Worm (Caenorhabditis elegans) whole organism, young adult: ENCODE results near the gene dpf-2.

ENCODE experiments used
- D2030.7 ChIP-seq: fragments of 200-800 bp; sonication (Bioruptor generic); IDR thresholded peaks from 2 replicates; pipeline ENCODE4 v1.3.6; 2022; ENCODE audit warnings: missing genetic modification reagents, missing genetic modification characterization, missing compliant biosample characterization
- F22D6.2 ChIP-seq: sonication (generic microtip); optimal IDR thresholded peaks from 2 replicates; lab custom pipeline; 2016; ENCODE audit warnings: mild to moderate bottlenecking, missing genetic modification characterization, missing compliant biosample characterization
- F33H1.4 ChIP-seq: fragments of 200-800 bp; sonication (Bioruptor generic); IDR thresholded peaks from 2 replicates; pipeline ENCODE4 v1.3.6; 2022; ENCODE audit warnings: missing genetic modification reagents, missing genetic modification characterization, missing compliant biosample characterization
- F49E8.2 ChIP-seq: sonication (generic microtip); optimal IDR thresholded peaks from 3 replicates; lab custom pipeline; 2017; ENCODE audit warnings: missing genetic modification characterization, mild to moderate bottlenecking, missing compliant biosample characterization, antibody characterized with exemption, moderate library complexity; ENCODE audit not compliant: insufficient read depth
- F55B11.4 ChIP-seq: sonication (generic microtip); optimal IDR thresholded peaks from 2 replicates; lab custom pipeline; 2016; ENCODE audit warnings: missing compliant biosample characterization, missing genetic modification characterization, borderline replicate concordance; ENCODE audit not compliant: insufficient read depth
- F57A8.1 ChIP-seq: fragments of 200-800 bp; sonication (Bioruptor generic); optimal IDR thresholded peaks from 2 replicates; lab custom pipeline; 2018; ENCODE audit warnings: mild to moderate bottlenecking, missing genetic modification characterization, moderate library complexity, missing compliant biosample characterization
- K11D2.4 ChIP-seq: fragments of 200-800 bp; sonication (Bioruptor generic); IDR thresholded peaks from 2 replicates; pipeline ENCODE4 v1.3.6; 2022; ENCODE audit warnings: missing genetic modification reagents, missing genetic modification characterization, missing compliant biosample characterization
- Y53G8AR.9 ChIP-seq: fragments of 200-800 bp; sonication (Bioruptor generic); conservative IDR thresholded peaks from 2 replicates; pipeline ENCODE4 v1.3.6; 2022; ENCODE audit warnings: missing genetic modification reagents, missing genetic modification characterization, missing compliant biosample characterization
- Y79H2A.3 ChIP-seq: fragments of 200-800 bp; sonication (Bioruptor generic); conservative IDR thresholded peaks from 2 replicates; pipeline ENCODE4 v1.3.6; 2022; ENCODE audit warnings: missing genetic modification reagents, missing genetic modification characterization, missing compliant biosample characterization
- Y95B8A.8 ChIP-seq: fragments of 200-800 bp; sonication (Bioruptor generic); IDR thresholded peaks from 2 replicates; pipeline ENCODE4 v1.3.6; 2022; ENCODE audit warnings: missing genetic modification reagents, missing genetic modification characterization, missing compliant biosample characterization
- aptf-2 ChIP-seq: fragments of 200-800 bp; sonication (Bioruptor generic); conservative IDR thresholded peaks from 2 replicates; pipeline ENCODE4 v1.3.6; 2022; ENCODE audit warnings: missing genetic modification reagents, missing genetic modification characterization, missing compliant biosample characterization
- attf-5 ChIP-seq: fragments of 200-800 bp; sonication (Bioruptor generic); optimal IDR thresholded peaks from 2 replicates; lab custom pipeline; 2018; ENCODE audit warnings: mild to moderate bottlenecking, missing genetic modification characterization, missing compliant biosample characterization
- bed-1 ChIP-seq: fragments of 200-800 bp; sonication (Bioruptor generic); IDR thresholded peaks from 2 replicates; pipeline ENCODE4 v1.3.6; 2022; ENCODE audit warnings: missing genetic modification reagents, missing genetic modification characterization, missing compliant biosample characterization
- cebp-1 ChIP-seq, 2 experiments: fragments of 200-800 bp in 1 of 2; sonication (Bioruptor generic) in 1 of 2; sonication (generic microtip) in 1 of 2; IDR thresholded peaks in 1 of 2; optimal IDR thresholded peaks in 1 of 2; 2 replicates each; pipeline versions ENCODE4 v1.3.6 to Lab custom; 2017 to 2022; ENCODE audit warnings: missing compliant biosample characterization in 2 of 2, missing genetic modification characterization in 2 of 2, mild to moderate bottlenecking in 1 of 2, missing genetic modification reagents in 1 of 2, moderate library complexity in 1 of 2
- ceh-100 ChIP-seq: fragments of 200-800 bp; sonication (Bioruptor generic); IDR thresholded peaks from 2 replicates; pipeline ENCODE4 v1.3.6; 2022; ENCODE audit warnings: missing genetic modification reagents, missing genetic modification characterization, missing compliant biosample characterization
- ceh-79 ChIP-seq: sonication (generic microtip); optimal IDR thresholded peaks from 2 replicates; lab custom pipeline; 2017; ENCODE audit warnings: mild to moderate bottlenecking, missing genetic modification characterization, missing compliant biosample characterization
- dox-1 ChIP-seq: fragments of 200-800 bp; sonication (Bioruptor generic); IDR thresholded peaks from 2 replicates; pipeline ENCODE4 v1.3.6; 2022; ENCODE audit warnings: missing genetic modification reagents, missing genetic modification characterization, missing compliant biosample characterization
- ekl-4 ChIP-seq: fragments of 200-800 bp; sonication (Bioruptor generic); IDR thresholded peaks from 2 replicates; pipeline ENCODE4 v1.3.6; 2022; ENCODE audit warnings: missing genetic modification reagents, missing genetic modification characterization, missing compliant biosample characterization
- ets-4 ChIP-seq: fragments of 200-800 bp; sonication (Bioruptor generic); optimal IDR thresholded peaks from 2 replicates; lab custom pipeline; 2018; ENCODE audit warnings: mild to moderate bottlenecking, missing genetic modification characterization, missing compliant biosample characterization
- him-1 ChIP-seq: sonication (generic microtip); optimal IDR thresholded peaks from 2 replicates; lab custom pipeline; 2016; ENCODE audit warnings: missing genotype, missing genetic modification reagents, missing genetic modification characterization, missing compliant biosample characterization
- hrde-1 ChIP-seq: sonication (generic microtip); optimal IDR thresholded peaks from 2 replicates; lab custom pipeline; 2016; ENCODE audit warnings: missing genetic modification characterization, mild to moderate bottlenecking, missing compliant biosample characterization, moderate library complexity, missing genotype, missing genetic modification reagents, borderline replicate concordance
- lag-1 ChIP-seq: fragments of 200-800 bp; sonication (Bioruptor generic); IDR thresholded peaks from 2 replicates; pipeline ENCODE4 v1.3.6; 2022; ENCODE audit warnings: missing genetic modification reagents, missing genetic modification characterization, missing compliant biosample characterization
- lin-40 ChIP-seq: sonication (generic microtip); optimal IDR thresholded peaks from 2 replicates; lab custom pipeline; 2016; ENCODE audit warnings: missing genetic modification characterization, mild to moderate bottlenecking, missing compliant biosample characterization, missing genotype, missing genetic modification reagents
- lin-54 ChIP-seq: fragments of 200-800 bp; sonication (Bioruptor generic); optimal IDR thresholded peaks from 2 replicates; lab custom pipeline; 2018; ENCODE audit warnings: mild to moderate bottlenecking, missing genetic modification characterization, missing compliant biosample characterization
- lir-1 ChIP-seq: fragments of 200-800 bp; sonication (Bioruptor generic); conservative IDR thresholded peaks from 2 replicates; pipeline ENCODE4 v1.3.6; 2022; ENCODE audit warnings: missing genetic modification reagents, missing genetic modification characterization, missing compliant biosample characterization
- lsl-1 ChIP-seq: fragments of 200-800 bp; sonication (Bioruptor generic); optimal IDR thresholded peaks from 2 replicates; lab custom pipeline; 2018; ENCODE audit warnings: mild to moderate bottlenecking, missing genetic modification characterization, moderate library complexity, missing compliant biosample characterization
- madf-6 ChIP-seq: fragments of 200-800 bp; sonication (Bioruptor generic); IDR thresholded peaks from 2 replicates; pipeline ENCODE4 v1.3.6; 2022; ENCODE audit warnings: missing genetic modification reagents, missing genetic modification characterization, missing compliant biosample characterization
- madf-8 ChIP-seq: fragments of 200-800 bp; sonication (Bioruptor generic); conservative IDR thresholded peaks from 2 replicates; pipeline ENCODE4 v1.3.6; 2022; ENCODE audit warnings: missing genetic modification reagents, missing genetic modification characterization, missing compliant biosample characterization
- mel-28 ChIP-seq: sonication (generic microtip); optimal IDR thresholded peaks from 2 replicates; lab custom pipeline; 2016; ENCODE audit warnings: borderline replicate concordance, mild to moderate bottlenecking, missing genetic modification characterization, missing compliant biosample characterization
- mes-4 ChIP-seq: sonication (generic microtip); optimal IDR thresholded peaks from 2 replicates; lab custom pipeline; 2016; ENCODE audit warnings: missing genotype, missing genetic modification characterization, missing compliant biosample characterization
- nhr-27 ChIP-seq: fragments of 200-800 bp; sonication (Bioruptor generic); optimal IDR thresholded peaks from 2 replicates; lab custom pipeline; 2018; ENCODE audit warnings: mild to moderate bottlenecking, missing genetic modification characterization, moderate library complexity, missing compliant biosample characterization
- nhr-80 ChIP-seq: sonication (generic microtip); optimal IDR thresholded peaks from 2 replicates; lab custom pipeline; 2016; ENCODE audit warnings: missing genetic modification characterization, missing compliant biosample characterization
- rcor-1 ChIP-seq: fragments of 200-800 bp; sonication (Bioruptor generic); IDR thresholded peaks from 2 replicates; pipeline ENCODE4 v1.3.6; 2022; ENCODE audit warnings: missing genetic modification reagents, missing genetic modification characterization, missing compliant biosample characterization
- sea-2 ChIP-seq: fragments of 200-800 bp; sonication (Bioruptor generic); IDR thresholded peaks from 2 replicates; pipeline ENCODE4 v1.3.6; 2022; ENCODE audit warnings: missing genetic modification characterization, missing compliant biosample characterization
- snpc-1.3 ChIP-seq: sonication (generic microtip); optimal IDR thresholded peaks from 2 replicates; lab custom pipeline; 2017; ENCODE audit warnings: missing genetic modification characterization, mild to moderate bottlenecking, missing compliant biosample characterization, antibody characterized with exemption, moderate library complexity, missing genotype, missing genetic modification reagents; ENCODE audit not compliant: insufficient read depth
- snpc-3.4 ChIP-seq: sonication (generic microtip); optimal IDR thresholded peaks from 2 replicates; lab custom pipeline; 2017; ENCODE audit warnings: missing genetic modification characterization, mild to moderate bottlenecking, missing compliant biosample characterization, antibody characterized with exemption, moderate library complexity, missing genotype, missing genetic modification reagents
- tlf-1 ChIP-seq: fragments of 200-800 bp; sonication (Bioruptor generic); optimal IDR thresholded peaks from 2 replicates; lab custom pipeline; 2018; ENCODE audit warnings: mild to moderate bottlenecking, missing genetic modification characterization, missing compliant biosample characterization
- xnd-1 ChIP-seq: sonication (generic microtip); optimal IDR thresholded peaks from 2 replicates; lab custom pipeline; 2016; ENCODE audit warnings: missing genotype, missing genetic modification reagents, missing genetic modification characterization, missing compliant biosample characterization
- ztf-18 ChIP-seq: sonication (generic microtip); optimal IDR thresholded peaks from 2 replicates; lab custom pipeline; 2016; ENCODE audit warnings: missing genotype, mild to moderate bottlenecking, missing genetic modification characterization, missing compliant biosample characterization
- ztf-22 ChIP-seq: fragments of 200-800 bp; sonication (Bioruptor generic); optimal IDR thresholded peaks from 2 replicates; lab custom pipeline; 2018; ENCODE audit warnings: mild to moderate bottlenecking, missing genetic modification characterization, moderate library complexity, missing compliant biosample characterization
- ztf-25 ChIP-seq: fragments of 200-800 bp; sonication (Bioruptor generic); IDR thresholded peaks from 2 replicates; pipeline ENCODE4 v1.3.6; 2022; ENCODE audit warnings: missing genetic modification reagents, missing genetic modification characterization, missing compliant biosample characterization
- ztf-28 ChIP-seq: fragments of 200-800 bp; sonication (Bioruptor generic); IDR thresholded peaks from 2 replicates; pipeline ENCODE4 v1.3.6; 2022; ENCODE audit warnings: missing genetic modification reagents, missing genetic modification characterization, missing compliant biosample characterization

The dpf-2 gene

DNA sequence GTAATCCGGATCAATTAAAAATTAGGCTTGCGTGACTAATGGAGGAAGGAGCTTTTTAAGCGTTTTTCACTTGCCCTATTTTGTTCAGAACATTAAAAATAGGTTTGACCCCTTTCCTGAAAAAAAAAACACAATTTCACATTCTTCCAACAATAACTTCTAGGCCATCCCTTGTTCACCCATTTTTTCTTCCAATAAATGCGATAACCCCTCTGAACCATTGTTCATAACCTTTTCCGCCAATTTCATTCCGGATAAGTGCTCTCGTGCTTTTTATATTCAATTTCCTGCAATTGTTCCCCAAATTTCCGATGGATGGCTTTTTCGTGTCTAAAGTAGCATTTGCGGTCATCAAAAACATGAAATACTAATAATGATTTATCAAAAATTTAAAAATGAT, 16.2 kb upstream of the dpf-2 start (continued):
- TF ChIP-seq snpc-1.3 (tag; lab: Kevin White, UChicago) (no peak), Y53G8AR.9 (0 out of 2 replicates have a peak, but pooled peaks have one; percentile 13), bed-1 (GFP tag; lab: Robert Waterston, UW) (no peak), madf-6 (peak; percentile 33), F33H1.4 (GFP tag; lab: Robert Waterston, UW) (no peak), D2030.7 (no peak), hrde-1 (tag; lab: Kevin White, UChicago) (no peak)

DNA sequence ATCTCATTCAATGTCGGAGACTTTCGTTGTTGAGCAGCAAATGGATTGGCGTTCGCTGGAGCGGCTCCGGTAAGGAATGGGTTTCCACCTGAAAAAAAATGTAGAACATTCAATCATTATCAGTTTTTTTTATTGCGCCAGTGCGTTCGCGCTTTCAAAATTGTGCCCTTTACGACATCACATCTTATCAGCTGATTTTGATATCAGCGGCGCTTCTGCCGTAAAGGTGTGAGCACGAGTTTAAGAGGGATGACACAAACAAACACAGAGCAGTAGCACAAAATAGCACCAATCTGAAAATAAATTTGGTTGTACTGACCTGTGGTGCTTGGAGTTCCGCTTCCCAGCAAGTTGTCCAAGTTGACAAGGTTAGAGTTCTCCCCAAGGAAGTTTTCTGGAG, 14.9 kb upstream of the dpf-2 start:
- TF ChIP-seq D2030.7 (no peak), K11D2.4 (GFP tag; lab: Robert Waterston, UW) (peak; percentile 34; the same call in 1 of the 2 replicates), lin-54 (GFP tag; lab: Kevin White, UChicago) (peak; percentile 19), attf-5 (GFP tag; lab: Kevin White, UChicago) (peak; percentile 7), F55B11.4 (no peak), F57A8.1 (GFP tag; lab: Kevin White, UChicago) (no peak), ceh-79 (no peak), lir-1 (GFP tag; lab: Robert Waterston, UW) (peak; percentile 13; the same call in 1 of the 2 replicates), sea-2 (GFP tag; lab: Robert Waterston, UW) (0 out of 2 replicates have a peak, but pooled peaks have one; percentile 27), Y95B8A.8 (GFP tag; lab: Robert Waterston, UW) (no peak), tlf-1 (GFP tag; lab: Kevin White, UChicago) (peak; percentile 26), ztf-28 (GFP tag; lab: Robert Waterston, UW) (no peak), cebp-1 (GFP tag; IDR thresholded peaks at IDR 0.05; lab: Robert Waterston, UW) (no peak), cebp-1 (tag; optimal IDR thresholded peaks at IDR 0.05; lab: Kevin White, UChicago) (peak; percentile 32), mes-4 (tag; lab: Kevin White, UChicago) (no peak), nhr-80 (tag; lab: Kevin White, UChicago) (peak; percentile 83), lag-1 (0 out of 2 replicates have a peak, but pooled peaks have one; percentile 38), dox-1 (GFP tag; lab: Robert Waterston, UW) (peak; percentile 36; the same call in 1 of the 2 replicates)

DNA sequence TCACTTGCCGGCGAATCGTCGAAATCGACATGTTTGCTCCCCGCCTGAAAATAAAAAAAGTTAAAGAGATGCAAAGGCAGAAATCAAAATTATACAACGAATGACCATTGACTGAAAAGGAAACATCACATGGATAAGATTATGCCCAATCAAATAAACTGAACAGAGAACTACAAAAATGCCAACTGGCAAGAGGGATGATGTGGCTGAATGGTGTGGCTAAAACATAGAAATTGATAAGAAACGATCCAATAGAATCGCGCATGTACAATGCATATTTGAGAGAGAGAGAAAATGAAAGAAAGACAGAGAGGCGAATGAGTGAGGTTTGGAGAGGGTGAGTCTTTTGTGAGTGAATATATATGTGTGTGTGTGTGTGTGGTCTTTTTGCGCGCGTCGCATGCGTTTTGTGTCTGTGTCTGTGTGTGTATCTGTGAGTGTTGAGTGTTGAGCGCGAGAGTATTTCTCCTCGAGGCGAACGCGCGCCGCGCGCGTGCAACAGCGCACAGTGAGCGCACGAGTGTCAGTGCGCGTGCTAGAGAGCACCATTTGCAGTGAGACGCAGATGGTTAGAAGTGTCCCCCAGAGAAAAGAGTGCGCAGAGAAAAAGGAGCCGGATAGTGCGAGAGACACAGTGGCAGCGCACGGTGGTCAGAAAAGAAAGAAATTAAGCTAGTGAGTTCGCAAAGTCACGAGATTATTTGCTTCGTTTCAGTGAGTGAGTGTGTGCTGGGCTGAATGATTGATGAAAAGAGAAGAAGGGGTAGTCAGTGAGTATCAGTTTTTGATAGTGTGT, 13.0 kb upstream of the dpf-2 start, which contains the start of gene epn-1:
TSS of gene epn-1 (minus strand) at position 51 of the 796 bp plus-strand sequence.
- TF ChIP-seq F57A8.1 (GFP tag; lab: Kevin White, UChicago): no peak
- no peak for TF ChIP-seq xnd-1
- peak; percentile 59; the same call in 1 of the 2 replicates for TF ChIP-seq Y79H2A.3 (GFP tag; lab: Robert Waterston, UW)
- TF ChIP-seq madf-8 (GFP tag; lab: Robert Waterston, UW): no peak
- TF ChIP-seq ztf-18 (tag; lab: Kevin White, UChicago): peak; percentile 81
- TF ChIP-seq ztf-22 (GFP tag; lab: Kevin White, UChicago): peak; percentile 90
- no peak for TF ChIP-seq F49E8.2 (tag; lab: Kevin White, UChicago)
- peak; percentile 74 for TF ChIP-seq rcor-1
- TF ChIP-seq F22D6.2 (tag; lab: Kevin White, UChicago): peak; percentile 92
- TF ChIP-seq ets-4: peak; percentile 95
- peak; percentile 2 for TF ChIP-seq him-1 (tag; lab: Kevin White, UChicago)
- TF ChIP-seq lin-40 (tag; lab: Kevin White, UChicago): peak; percentile 98
- TF ChIP-seq mel-28 (tag; lab: Kevin White, UChicago): no peak
- peak; percentile 95 for TF ChIP-seq ekl-4 (GFP tag; lab: Robert Waterston, UW)
- TF ChIP-seq ztf-25: 0 out of 2 replicates have a peak, but pooled peaks have one; percentile 18
- peak; percentile 35 for TF ChIP-seq aptf-2 (GFP tag; lab: Robert Waterston, UW)
- TF ChIP-seq ceh-100 (GFP tag; lab: Robert Waterston, UW): peak; percentile 41; the same call in 1 of the 2 replicates
- peak; percentile 71 for TF ChIP-seq nhr-27 (tag; lab: Kevin White, UChicago)
- TF ChIP-seq lsl-1: peak; percentile 4
- peak; percentile 73 for TF ChIP-seq cebp-1 (GFP tag; IDR thresholded peaks at IDR 0.05; lab: Robert Waterston, UW)
- peak; percentile 97 for TF ChIP-seq cebp-1 (tag; optimal IDR thresholded peaks at IDR 0.05; lab: Kevin White, UChicago)
- TF ChIP-seq snpc-3.4: no peak
- TF ChIP-seq F33H1.4 (GFP tag; lab: Robert Waterston, UW): peak; percentile 29
